Worm (Caenorhabditis elegans) whole organism, midembryonic: ENCODE data around the gene T10G3.3.

ENCODE experiments used
- T22C8.4 ChIP-seq: fragments of 200-800 bp; sonication (Bioruptor generic); IDR thresholded peaks from 2 replicates; pipeline ENCODE4 v1.3.6; 2022; ENCODE audit warnings: missing genetic modification characterization, missing compliant biosample characterization
- cog-1 ChIP-seq: sonication (generic microtip); optimal IDR thresholded peaks from 2 replicates; lab custom pipeline; 2016; ENCODE audit warnings: missing genetic modification characterization, missing compliant biosample characterization
- flt-1 ChIP-seq: fragments of 200-800 bp; sonication (Bioruptor generic); IDR thresholded peaks from 2 replicates; pipeline ENCODE4 v1.3.6; 2022; ENCODE audit warnings: missing genetic modification characterization, missing compliant biosample characterization
- klf-2 ChIP-seq: fragments of 200-800 bp; sonication (Bioruptor generic); conservative IDR thresholded peaks from 2 replicates; pipeline ENCODE4 v1.3.6; 2022; ENCODE audit warnings: missing genetic modification reagents, missing genetic modification characterization, missing compliant biosample characterization
- med-1 ChIP-seq: sonication (generic microtip); optimal IDR thresholded peaks from 2 replicates; lab custom pipeline; 2017; ENCODE audit warnings: missing genetic modification characterization, mild to moderate bottlenecking, missing compliant biosample characterization, antibody characterized with exemption, missing genetic modification reagents; ENCODE audit not compliant: insufficient read depth
- ref-1 ChIP-seq: fragments of 200-800 bp; sonication (Bioruptor generic); conservative IDR thresholded peaks from 2 replicates; pipeline ENCODE4 v1.3.6; 2022; ENCODE audit warnings: missing genetic modification reagents, missing genetic modification characterization, missing compliant biosample characterization
- tab-1 ChIP-seq: fragments of 200-800 bp; sonication (Bioruptor generic); IDR thresholded peaks from 2 replicates; pipeline ENCODE4 v1.3.6; 2022; ENCODE audit warnings: missing genetic modification characterization, missing compliant biosample characterization
- ztf-23 ChIP-seq: fragments of 200-800 bp; sonication (Bioruptor generic); IDR thresholded peaks from 2 replicates; pipeline ENCODE4 v1.3.6; 2022; ENCODE audit warnings: missing genetic modification reagents, missing genetic modification characterization, missing compliant biosample characterization
- ztf-29 ChIP-seq: fragments of 200-800 bp; sonication (Bioruptor generic); IDR thresholded peaks from 2 replicates; pipeline ENCODE4 v1.3.6; 2022; ENCODE audit warnings: missing genetic modification reagents, missing genetic modification characterization, missing compliant biosample characterization

ce11 chrV:13499227-13499626 is 9.2 kb upstream of the T10G3.3 start:
- TF ChIP-seq tab-1 (GFP tag; lab: Robert Waterston, UW) (no peak), klf-2 (GFP tag; lab: Robert Waterston, UW) (no peak), flt-1 (no peak), ztf-29 (GFP tag; lab: Robert Waterston, UW) (no peak), T22C8.4 (no peak), cog-1 (tag; lab: Kevin White, UChicago) (no peak), ztf-23 (no peak), ref-1 (GFP tag; lab: Robert Waterston, UW) (no peak), med-1 (GFP tag; lab: Kevin White, UChicago) (no peak)
